Fruit fly (Drosophila melanogaster) whole organism: ENCODE data around the gene Sec22.

ENCODE experiments used
- CG8478 ChIP-seq: fragments of >200 bp; optimal IDR thresholded peaks from 2 replicates; lab custom pipeline; 2018; ENCODE audit warnings: inconsistent platforms
- Dll ChIP-seq: fragments of >200 bp; optimal IDR thresholded peaks from 2 replicates; lab custom pipeline; 2017
- EcR ChIP-seq, 2 experiments: fragments of >200 bp; optimal IDR thresholded peaks; 2 replicates each; lab custom pipeline; 2017; ENCODE audit warnings: missing biosample characterization in 2 of 2, missing genetic modification characterization in 2 of 2, missing genetic modification reagents in 2 of 2
- pan ChIP-seq: fragments of >200 bp; optimal IDR thresholded peaks from 2 replicates; lab custom pipeline; 2017
- psq ChIP-seq: fragments of >200 bp; optimal IDR thresholded peaks from 2 replicates; lab custom pipeline; 2017
- usp ChIP-seq: fragments of >200 bp; optimal IDR thresholded peaks from 2 replicates; lab custom pipeline; 2017; ENCODE audit warnings: missing biosample characterization, missing genetic modification characterization, mixed read lengths

Gene Sec22

DNA sequence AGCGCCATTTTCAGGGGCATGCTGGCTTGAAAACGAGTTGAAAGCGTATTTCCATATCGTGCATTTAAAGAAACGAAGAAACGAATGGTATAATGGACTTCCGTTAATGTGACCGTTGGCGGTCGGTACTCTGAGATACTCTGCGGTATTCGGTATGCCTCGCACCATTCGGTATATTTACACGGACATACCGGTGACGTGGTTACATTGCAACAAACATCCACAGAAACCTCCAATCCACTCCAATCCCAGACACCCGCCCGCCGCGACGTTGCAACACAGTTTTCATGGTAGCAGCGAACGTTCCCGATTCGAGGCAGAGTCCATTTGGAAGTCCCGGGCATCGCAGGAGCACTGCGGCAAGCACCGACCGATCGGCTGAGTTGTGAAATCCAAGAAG, at the start of gene Sec22:
Sec22 (plus strand) TSS at position 170 of the 400 bp plus-strand sequence.
- TF ChIP-seq usp (GFP tag; lab: Kevin White, UChicago) (no peak), EcR (GFP tag; optimal IDR thresholded peaks at IDR 0.05; lab: Kevin White, UChicago) (no peak), CG8478 (lab: Kevin White, UChicago) (no peak), Dll (no peak), pan (lab: Kevin White, UChicago) (no peak)

DNA sequence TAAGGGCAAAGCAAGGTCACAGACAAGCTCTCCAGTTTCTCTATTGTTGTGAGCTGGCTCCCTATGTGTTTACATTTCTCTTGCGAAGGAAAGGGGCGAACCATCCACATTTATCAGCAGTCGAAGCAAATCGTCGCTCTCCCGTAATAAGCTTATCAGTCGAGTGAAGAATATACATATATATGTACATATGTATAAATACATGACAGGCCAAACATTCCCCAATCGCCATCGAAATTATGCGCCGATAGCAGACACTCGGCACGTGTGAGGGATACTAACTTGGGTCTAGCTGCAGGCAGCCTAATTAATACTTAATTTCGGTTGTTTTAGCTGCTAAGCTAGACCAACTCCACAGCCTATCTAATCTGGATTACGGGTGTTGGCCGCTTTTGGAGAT, 49.0 kb upstream of the Sec22 start:
- TF ChIP-seq EcR (GFP tag; optimal IDR thresholded peaks at IDR 0.05; lab: Kevin White, UChicago) (no peak), pan (lab: Kevin White, UChicago) (no peak), psq (lab: Kevin White, UChicago) (no peak), Dll (no peak), CG8478 (lab: Kevin White, UChicago) (no peak), usp (GFP tag; lab: Kevin White, UChicago) (no peak)

DNA sequence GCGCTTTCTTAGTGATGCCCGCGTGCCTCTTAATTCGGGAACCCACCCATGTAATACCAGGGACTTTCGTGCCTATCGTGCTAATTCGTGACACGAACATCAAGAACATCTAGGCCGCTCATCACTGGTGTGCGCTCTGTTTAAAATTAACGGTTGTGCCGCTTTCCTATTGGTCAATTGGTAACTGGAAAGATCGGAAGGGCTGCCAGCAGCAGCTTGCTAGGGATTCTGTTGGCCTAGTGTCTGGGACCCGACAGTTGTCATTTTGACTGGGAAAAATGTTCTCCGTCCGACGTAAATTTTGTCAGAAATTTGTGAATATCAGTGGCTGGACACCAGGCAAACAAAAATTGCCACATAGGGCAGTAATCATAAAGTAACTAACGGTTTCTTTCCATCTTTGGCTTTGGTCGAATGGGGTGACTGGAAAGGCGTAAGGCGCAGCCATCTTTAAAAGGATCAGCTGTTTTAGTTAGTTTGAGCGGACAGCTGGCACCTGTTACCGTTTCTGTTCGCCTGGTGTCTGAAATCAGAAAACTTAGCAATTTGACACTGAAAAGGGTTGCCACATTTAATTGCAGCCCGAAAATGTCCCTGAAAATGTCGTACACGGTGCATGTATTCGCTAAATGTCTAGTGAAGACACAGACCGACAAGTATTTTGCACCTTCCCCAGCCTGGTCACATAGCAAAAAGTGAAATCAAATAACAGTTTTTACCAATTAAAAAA, 46.8 kb upstream of the Sec22 start, which contains the start of gene CG5273:
CG5273 (plus strand) TSS at position 703 of the 730 bp plus-strand sequence.
- TF ChIP-seq pan (lab: Kevin White, UChicago) (no peak), psq (lab: Kevin White, UChicago) (no peak)

DNA sequence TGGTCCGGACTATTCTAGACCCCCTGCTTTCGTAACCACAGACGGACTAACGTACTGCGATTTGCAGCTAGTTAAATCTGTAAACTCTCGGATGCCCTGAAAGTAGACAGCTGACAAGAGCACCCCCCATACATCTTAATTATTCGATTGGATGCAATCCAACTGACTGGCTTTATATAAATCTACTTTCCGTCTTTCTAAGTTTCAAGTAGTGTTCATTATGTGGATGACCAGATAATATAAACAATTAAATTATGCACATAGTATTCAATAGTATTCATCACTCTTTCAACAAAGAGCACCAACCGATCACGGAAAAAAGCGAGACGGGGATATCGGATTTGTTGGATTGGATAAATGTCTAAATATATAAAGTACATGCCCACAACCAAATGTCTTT, 43.8 kb upstream of the Sec22 start:
- TF ChIP-seq Dll (no peak), EcR (GFP tag; optimal IDR thresholded peaks at IDR 0.05; lab: Kevin White, UChicago) (no peak), usp (GFP tag; lab: Kevin White, UChicago) (no peak), CG8478 (lab: Kevin White, UChicago) (no peak), pan (lab: Kevin White, UChicago) (no peak), psq (lab: Kevin White, UChicago) (no peak)

DNA sequence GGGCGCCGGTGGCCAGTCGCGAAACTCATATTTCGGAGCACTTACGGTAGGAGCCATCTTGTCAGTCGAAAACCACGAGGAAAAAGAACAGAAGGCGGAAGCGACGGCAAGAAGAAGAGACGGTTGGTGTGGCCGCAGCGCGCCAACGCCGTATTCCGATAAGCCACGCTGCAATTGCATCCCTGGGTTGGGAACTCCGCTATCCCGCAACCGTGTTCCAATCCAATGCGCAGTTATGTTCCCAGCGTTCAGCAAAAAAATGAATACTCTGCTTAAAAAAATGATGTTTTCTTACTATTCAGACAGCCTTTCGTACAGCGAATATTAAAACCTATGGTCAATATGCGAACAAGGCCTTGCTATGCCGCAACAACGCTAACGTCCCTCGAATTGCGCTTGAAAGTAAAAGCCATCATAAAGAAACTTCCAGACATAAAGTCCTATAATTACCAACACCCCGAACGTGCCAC, 40.8 kb upstream of the Sec22 start, which contains the start of gene RpL22:
RpL22 (minus strand) TSS at position 92 of the 470 bp plus-strand sequence.
- TF ChIP-seq usp (GFP tag; lab: Kevin White, UChicago) = no peak
- TF ChIP-seq pan (lab: Kevin White, UChicago) = no peak
- TF ChIP-seq EcR (GFP tag; optimal IDR thresholded peaks at IDR 0.05; lab: Kevin White, UChicago) = no peak
- no peak for TF ChIP-seq Dll
- no peak for TF ChIP-seq CG8478 (lab: Kevin White, UChicago)
- no peak for TF ChIP-seq psq (lab: Kevin White, UChicago)

DNA sequence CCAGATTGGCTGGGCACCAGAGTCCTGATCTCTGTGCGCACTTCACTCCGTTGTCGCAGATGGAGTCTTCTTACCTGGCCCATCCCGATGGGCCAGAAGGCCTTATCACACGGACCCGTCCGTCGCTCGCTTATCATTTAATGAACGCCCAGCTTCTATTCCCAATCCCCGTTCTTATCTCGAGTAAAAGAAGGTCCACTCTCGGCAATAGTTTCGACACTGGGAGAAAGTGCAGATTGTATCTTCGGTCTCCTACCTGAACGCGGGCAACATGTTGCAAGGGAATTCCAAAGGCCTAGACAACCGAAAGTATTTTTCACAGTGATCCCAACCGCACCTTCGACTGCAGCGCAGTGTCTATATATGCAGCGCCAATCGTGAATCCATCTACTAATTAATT, 39.8 kb upstream of the Sec22 start:
- TF ChIP-seq pan (lab: Kevin White, UChicago) (no peak), psq (lab: Kevin White, UChicago) (no peak), Dll (no peak), EcR (GFP tag; optimal IDR thresholded peaks at IDR 0.05; lab: Kevin White, UChicago) (no peak), CG8478 (lab: Kevin White, UChicago) (no peak), usp (GFP tag; lab: Kevin White, UChicago) (no peak)

DNA sequence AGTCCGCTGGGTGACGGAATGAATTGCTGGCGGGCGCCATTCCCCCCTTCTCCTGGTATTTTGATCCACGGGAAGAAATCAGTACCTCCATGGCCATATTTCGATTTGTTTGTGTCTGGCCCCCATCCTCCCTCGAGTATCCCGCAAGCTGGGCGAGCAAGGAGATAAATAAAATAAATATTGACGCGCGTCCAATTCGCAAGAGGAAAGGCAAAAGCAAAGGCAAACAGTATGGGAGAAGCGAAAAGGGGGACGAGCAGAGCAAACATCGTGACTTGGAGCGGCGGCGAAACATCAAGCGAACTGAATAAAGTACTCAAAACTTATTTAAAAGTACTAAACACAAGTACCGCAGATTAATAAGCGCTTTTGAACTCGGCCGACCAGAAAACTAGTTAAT, 37.9 kb upstream of the Sec22 start:
- TF ChIP-seq EcR (GFP tag; optimal IDR thresholded peaks at IDR 0.05; lab: Kevin White, UChicago) (no peak), usp (GFP tag; lab: Kevin White, UChicago) (no peak), psq (lab: Kevin White, UChicago) (no peak), pan (lab: Kevin White, UChicago) (no peak), CG8478 (lab: Kevin White, UChicago) (no peak), Dll (no peak)

DNA sequence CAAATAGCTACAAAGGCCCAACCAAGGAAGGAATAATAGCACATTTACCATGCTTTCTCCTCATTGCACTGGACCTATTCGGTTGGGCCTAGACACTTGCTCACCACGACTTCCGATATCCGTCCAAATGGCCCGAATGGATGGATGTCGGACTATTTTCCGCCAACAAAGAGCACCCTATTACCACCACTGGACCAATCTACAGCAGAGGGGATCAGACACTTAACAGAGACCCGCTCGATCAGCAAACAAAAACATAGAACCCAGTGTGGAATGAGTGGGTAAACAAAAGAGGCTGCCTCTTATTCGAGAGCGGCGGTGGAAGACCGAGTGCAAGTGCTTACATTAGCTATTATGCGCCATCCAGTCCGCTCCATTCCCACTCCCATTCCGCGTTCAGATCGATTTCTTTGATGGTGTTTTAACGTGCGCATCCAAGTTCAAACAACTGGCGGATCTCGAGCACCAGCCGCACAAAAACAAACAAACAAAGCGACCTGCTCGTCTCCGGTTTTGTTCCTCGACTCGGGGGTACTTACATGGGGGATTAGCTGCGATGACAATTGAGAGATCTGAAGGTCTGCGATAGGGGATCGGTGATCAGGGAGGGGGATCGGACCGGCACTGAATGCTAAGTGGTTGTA, 37.3 kb upstream of the Sec22 start:
- TF ChIP-seq EcR (GFP tag; optimal IDR thresholded peaks at IDR 0.05; lab: Kevin White, UChicago) = no peak
- no peak for TF ChIP-seq Dll
- no peak for TF ChIP-seq CG8478 (lab: Kevin White, UChicago)
- no peak for TF ChIP-seq usp (GFP tag; lab: Kevin White, UChicago)
- TF ChIP-seq psq (lab: Kevin White, UChicago) = no peak
- TF ChIP-seq pan (lab: Kevin White, UChicago) = no peak

DNA sequence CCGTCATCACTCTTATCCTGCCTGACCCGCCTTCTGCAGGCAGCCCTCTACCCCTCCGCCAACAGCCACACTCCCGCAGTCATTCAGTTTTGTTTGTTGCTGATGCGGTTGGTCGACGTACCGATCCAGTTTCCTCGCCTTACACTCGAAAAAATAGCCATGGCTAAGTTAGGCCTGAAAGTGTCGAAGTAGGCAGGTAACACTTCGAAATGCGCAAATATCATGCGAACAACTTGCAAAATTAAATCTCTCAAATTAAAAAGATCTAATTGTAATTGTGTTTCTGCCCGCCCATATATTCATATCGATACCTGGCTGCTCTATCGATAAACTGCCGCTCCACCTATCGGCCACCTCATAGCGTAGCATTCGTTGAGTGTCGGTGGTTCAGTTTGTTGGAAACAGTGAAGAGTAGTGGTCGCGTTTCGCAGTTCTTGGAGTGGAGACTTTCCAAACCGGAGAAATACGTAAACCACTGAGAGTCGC, 36.2 kb upstream of the Sec22 start, which contains the start of gene fz3:
fz3 (plus strand) TSS at position 307 of the 486 bp plus-strand sequence.
- no peak for TF ChIP-seq pan (lab: Kevin White, UChicago)
- TF ChIP-seq CG8478 (lab: Kevin White, UChicago) = no peak
- TF ChIP-seq psq (lab: Kevin White, UChicago) = no peak
- no peak for TF ChIP-seq Dll
- TF ChIP-seq usp (GFP tag; lab: Kevin White, UChicago) = no peak
- TF ChIP-seq EcR (GFP tag; optimal IDR thresholded peaks at IDR 0.05; lab: Kevin White, UChicago) = no peak

DNA sequence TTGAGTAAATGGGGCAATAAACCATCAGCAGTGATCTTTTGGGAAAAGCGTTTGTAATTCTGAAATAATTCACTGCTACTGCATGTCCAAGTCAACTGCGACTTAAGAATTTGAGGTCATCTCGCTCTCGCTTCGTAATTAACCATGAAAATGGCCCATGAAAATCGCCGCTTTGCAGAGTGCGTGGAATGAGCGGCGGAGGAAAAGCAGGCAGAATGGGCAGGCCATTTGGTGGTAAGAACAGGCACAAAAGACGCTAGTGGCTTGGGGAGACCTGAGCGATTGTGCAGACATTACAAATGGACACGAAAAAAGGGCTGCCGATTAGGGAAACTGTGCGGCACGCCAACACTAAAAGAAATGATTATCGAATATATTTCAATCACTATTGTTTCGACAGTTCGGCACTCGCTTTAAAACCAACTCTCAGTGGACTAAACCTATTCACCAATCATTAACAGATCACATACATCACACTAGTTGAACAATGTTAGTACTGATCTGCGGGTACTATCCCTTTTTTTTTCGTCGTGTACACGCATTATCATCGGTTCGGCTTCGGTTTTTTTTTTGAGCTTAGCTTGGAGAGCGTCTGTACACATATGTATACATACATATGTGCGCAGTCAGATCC, 34.3 kb upstream of the Sec22 start:
- TF ChIP-seq pan (lab: Kevin White, UChicago) = no peak

DNA sequence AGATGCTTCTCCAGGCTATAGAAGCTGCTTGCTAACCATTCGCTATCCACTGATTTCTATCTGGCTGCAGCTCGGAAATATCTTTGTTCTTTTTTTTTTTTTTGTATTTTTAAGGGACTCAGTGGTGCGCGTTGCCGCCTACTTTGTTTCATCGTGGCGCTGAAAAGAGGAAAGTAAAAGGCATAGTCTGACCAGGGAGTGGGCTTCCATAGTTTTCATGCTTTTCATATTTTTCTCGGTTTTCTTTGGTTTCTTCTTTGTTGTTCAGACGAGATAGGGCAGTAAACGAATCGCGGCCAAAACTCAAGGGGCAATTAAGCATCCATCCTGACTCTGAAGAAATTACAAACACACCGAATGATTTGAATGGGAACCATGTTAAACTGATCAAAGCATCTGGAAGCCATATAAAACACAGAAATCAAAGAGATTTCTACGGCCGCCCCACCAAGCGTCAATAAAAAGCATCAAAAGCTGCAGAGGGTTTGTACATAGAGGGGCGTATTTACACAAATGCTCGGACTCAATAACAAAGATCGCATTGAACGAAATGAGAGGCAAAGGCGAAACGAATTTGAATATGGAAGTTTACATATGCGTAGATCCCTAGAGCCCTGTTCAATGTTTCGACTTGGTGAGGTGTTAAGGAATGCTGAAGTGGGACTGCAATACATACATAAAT, 33.4 kb upstream of the Sec22 start:
- TF ChIP-seq EcR (GFP tag; optimal IDR thresholded peaks at IDR 0.05; lab: Kevin White, UChicago) (no peak), CG8478 (lab: Kevin White, UChicago) (no peak), psq (lab: Kevin White, UChicago) (no peak), usp (GFP tag; lab: Kevin White, UChicago) (no peak), Dll (no peak), pan (lab: Kevin White, UChicago) (no peak)
